Fruit fly (Drosophila melanogaster) Kc167 (cell line): ENCODE measurements around the gene CG9525.

ENCODE experiments used
- Myc ChIP-seq: fragments of >200 bp; optimal IDR thresholded peaks from 2 replicates; lab custom pipeline; 2017; ENCODE audit warnings: missing external identifiers
- Sin3A ChIP-seq: fragments of >200 bp; optimal IDR thresholded peaks from 2 replicates; lab custom pipeline; 2018; ENCODE audit warnings: missing external identifiers
- h ChIP-seq: fragments of >200 bp; optimal IDR thresholded peaks from 3 replicates; lab custom pipeline; 2018; ENCODE audit warnings: missing external identifiers
- psq ChIP-seq: fragments of >200 bp; optimal IDR thresholded peaks from 2 replicates; lab custom pipeline; 2017; ENCODE audit warnings: missing external identifiers
- ttk ChIP-seq: sonication (Bioruptor generic); optimal IDR thresholded peaks from 2 replicates; lab custom pipeline; 2017; ENCODE audit warnings: missing external identifiers

- TF ChIP-seq Myc (lab: Kevin White, UChicago): no peak
- no peak for TF ChIP-seq ttk (lab: Kevin White, UChicago)
- TF ChIP-seq h (lab: Kevin White, UChicago): no peak
- no peak for TF ChIP-seq psq (lab: Kevin White, UChicago)
- TF ChIP-seq Sin3A (lab: Kevin White, UChicago): no peak
Observed at dm6 chr2L:8952194-8953037, 9.7 kb downstream of the CG9525 start.
